Worm (Caenorhabditis elegans): Measurements from ENCODE around the gene crh-2.

ce11 chrII:5150829-5151228 lies 36.5 kb downstream of the crh-2 start, which contains the start of gene srb-16:
- TF ChIP-seq flh-1 (GFP tag; optimal IDR thresholded peaks at IDR 0.05) (no peak), ces-1 (GFP tag; optimal IDR thresholded peaks at IDR 0.05) (no peak), pha-4 (tag; optimal IDR thresholded peaks at IDR 0.05) (no peak)
